Fruit fly (Drosophila melanogaster): ENCODE data around the gene Akt.

Gene Akt

DNA sequence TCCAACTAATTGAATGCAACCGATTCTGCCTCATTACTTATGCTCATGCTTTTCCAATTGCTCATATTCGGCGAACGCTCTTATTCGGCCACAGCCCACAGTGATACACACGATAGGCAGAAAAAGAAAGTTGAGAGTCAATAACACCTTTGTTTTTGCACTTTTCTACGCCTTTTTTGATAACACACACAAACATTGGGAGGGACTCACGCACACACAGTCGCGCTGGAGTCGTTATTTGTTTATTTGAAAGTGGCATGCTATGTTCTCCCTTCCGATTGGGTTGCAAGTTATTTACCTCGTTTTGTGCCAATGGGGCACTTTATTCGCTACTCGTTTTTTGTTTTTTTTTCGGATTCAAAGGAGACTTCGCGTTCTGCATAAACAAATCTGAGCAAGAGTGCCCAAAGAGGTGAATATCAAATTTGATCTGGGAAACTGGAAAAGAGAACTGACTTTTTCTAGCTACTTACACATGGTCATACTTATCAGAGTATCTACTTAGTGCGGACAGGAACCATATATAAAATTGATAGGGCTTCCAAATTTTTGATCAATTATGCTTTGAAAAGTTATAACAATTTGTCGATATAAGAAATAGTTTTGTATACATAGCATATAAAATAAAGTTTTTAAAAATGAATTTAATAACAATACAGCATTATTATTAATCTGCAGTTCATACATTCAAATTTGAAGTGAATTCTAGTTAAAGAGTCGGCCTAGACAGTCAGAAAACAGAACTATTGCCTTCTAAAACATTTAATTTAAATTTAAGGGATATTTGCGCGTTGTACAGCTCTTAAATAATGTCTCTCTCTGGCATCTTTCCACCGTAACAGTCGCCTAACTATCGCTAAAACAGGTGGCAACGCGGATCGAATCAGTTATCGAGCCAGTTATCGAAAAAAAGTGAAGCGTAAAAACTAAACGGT is at the start of gene Akt, which contains the start of gene Mhcl:
Gene Akt (plus strand): TSS at position 896 of the 935 bp plus-strand sequence.
Gene Mhcl (minus strand): TSS at position 429 of the 935 bp plus-strand sequence.
- TF ChIP-seq CG8478 (optimal IDR thresholded peaks at IDR 0.05) (no peak), CTCF (optimal IDR thresholded peaks at IDR 0.05) (peak in 1 of 2 experiments; percentile 40)

DNA sequence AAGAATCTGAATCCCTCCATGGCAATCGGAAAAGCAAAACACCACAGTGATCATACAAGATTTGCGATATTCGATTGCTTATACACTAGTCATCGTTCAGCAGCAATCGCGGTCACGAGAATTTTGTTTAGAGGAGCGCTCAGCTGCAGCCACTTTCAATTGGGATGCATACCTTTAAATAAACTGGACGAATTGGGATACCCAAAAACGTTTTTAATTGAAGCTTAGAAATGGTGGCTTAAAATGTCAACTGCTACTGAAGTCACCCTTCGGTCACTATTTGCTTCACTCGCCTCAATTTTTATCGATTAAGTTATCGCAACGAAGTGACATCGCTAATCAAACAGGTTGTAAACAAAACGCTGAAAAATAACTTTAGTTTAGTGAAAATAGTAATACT is 49.7 kb upstream of the Akt start, which contains the start of the genes IKKbeta and CG5013:
Gene IKKbeta (minus strand): TSS at position 53 of the 400 bp plus-strand sequence.
Gene CG5013 (plus strand): TSS at position 302 of the 400 bp plus-strand sequence.
- TF ChIP-seq CTCF (optimal IDR thresholded peaks at IDR 0.05) (peak in 1 of 2 experiments; percentile 19), CG8478 (optimal IDR thresholded peaks at IDR 0.05) (no peak)

dm6 chr3R:16050621-16051328 is 48.3 kb upstream of the Akt start, which contains the start of gene msps:
Gene msps, plus strand, starts transcription at chr3R:16050801.
- TF ChIP-seq CTCF (optimal IDR thresholded peaks at IDR 0.05) (peak; percentile 2 to 22), CG8478 (optimal IDR thresholded peaks at IDR 0.05) (no peak)

DNA sequence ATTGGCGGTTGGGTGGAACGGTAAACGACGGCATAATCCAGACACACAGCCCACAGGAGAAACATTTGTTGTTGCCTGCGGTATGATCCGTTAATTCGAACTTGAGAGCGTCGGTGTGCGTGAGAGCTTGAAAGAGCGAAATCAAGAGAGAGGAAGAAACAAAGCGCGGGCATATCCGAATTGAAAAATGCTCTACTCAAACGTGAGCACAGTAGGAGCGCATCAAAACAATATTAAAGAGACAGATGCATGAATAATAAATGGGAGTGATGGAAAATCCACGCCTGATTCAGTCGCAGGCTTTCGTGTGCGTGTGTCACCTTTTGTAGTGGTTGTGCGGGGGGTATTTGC is 47.7 kb upstream of the Akt start:
- no peak for TF ChIP-seq CTCF (optimal IDR thresholded peaks at IDR 0.05)
- no peak for TF ChIP-seq CG8478 (optimal IDR thresholded peaks at IDR 0.05)

DNA sequence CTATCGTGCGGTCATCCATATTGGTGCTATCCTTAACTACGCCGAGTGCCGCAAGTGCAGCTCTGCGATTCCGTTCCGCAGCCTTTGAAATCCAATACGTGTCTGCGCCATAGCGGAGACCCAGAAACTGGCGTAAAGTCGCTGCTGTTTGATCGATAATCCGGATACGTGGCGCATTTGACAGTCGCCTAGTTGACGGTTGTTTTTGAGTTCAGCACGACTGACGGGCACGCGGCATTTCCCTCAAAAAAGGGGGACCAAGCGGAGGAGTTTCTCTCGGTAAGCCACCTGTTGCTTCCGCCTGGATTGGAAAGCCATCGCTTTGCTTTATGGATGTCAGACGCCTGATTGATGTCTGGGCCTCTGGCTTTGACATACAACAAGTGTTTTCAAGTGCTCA is 31.5 kb upstream of the Akt start, which contains the start of gene CG10185:
Gene CG10185 (minus strand): TSS at position 101 of the 400 bp plus-strand sequence.
- TF ChIP-seq CG8478 (optimal IDR thresholded peaks at IDR 0.05) = no peak
- TF ChIP-seq CTCF (optimal IDR thresholded peaks at IDR 0.05) = no peak

dm6 chr3R:16069266-16069665 is 29.8 kb upstream of the Akt start:
- TF ChIP-seq CG8478 (optimal IDR thresholded peaks at IDR 0.05) (no peak), CTCF (optimal IDR thresholded peaks at IDR 0.05) (no peak)

DNA sequence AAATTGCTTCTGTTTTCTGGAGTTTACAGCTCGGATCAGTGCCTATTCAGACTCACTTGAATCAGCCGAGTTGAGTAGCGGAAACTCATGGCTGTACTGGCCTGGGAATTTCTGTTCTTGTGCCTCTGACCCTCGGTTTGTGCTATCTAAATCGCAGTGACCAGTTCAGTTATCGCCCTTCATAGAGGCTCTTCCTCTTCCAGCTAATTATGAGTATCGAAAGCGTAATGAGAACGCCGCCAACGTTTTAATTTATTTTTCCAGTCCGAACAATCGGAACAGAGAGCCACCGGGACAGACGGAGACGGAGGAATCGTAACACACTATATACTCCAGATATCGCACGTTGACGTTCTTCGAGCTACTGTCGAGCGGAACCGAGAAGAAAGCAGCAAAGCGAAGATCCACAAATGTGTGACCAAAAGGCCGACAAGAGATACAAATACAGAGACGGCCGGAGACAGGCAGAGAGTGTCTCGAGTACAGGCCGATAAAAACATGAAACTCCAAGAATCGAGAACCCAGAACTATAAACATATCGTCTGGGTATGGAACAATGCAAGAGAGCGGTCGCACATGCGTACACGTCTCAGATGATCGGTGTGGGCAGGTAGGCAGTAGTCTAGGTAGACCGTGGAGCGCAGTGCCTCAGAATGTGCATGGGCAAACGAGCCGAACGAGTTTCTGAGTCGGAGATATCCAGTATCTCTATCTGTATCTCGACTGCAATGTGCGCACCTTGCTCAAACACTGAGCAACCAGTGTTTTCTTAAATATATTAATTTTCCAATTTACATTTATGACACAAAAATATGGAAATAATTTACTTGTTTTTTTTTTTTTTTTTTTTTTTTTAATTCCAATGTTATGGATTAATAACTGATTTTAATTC is 27.1 kb upstream of the Akt start:
- no peak for TF ChIP-seq CG8478 (optimal IDR thresholded peaks at IDR 0.05)
- no peak for TF ChIP-seq CTCF (optimal IDR thresholded peaks at IDR 0.05)

- TF ChIP-seq CG8478 (optimal IDR thresholded peaks at IDR 0.05) (no peak), CTCF (optimal IDR thresholded peaks at IDR 0.05) (no peak)
These were observed 26.5 kb upstream of the Akt start for dm6 chr3R:16072581-16072908.

DNA sequence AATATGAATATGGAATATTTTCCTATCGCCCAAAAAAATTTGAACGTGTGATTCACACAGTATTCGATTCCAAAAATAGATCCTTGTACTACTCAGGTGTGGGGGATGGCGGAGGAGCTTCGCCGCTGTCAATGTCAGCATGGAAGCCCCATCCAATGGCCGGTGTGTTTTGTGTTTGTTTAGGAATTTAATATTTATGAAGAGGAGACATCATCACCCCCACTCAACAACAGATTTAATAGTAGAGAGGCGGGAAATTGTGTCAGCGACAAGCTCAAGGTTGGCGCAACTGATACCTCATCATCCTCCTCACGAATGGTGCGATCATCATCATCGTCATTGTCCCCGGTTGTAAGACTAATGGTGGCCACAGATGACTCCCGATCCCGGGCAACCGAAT is 24.9 kb upstream of the Akt start:
- TF ChIP-seq CG8478 (optimal IDR thresholded peaks at IDR 0.05) (no peak), CTCF (optimal IDR thresholded peaks at IDR 0.05) (no peak)

- TF ChIP-seq CTCF (optimal IDR thresholded peaks at IDR 0.05) (no peak), CG8478 (optimal IDR thresholded peaks at IDR 0.05) (no peak)
These were observed 20.8 kb upstream of the Akt start for dm6 chr3R:16078247-16078646.

- no peak for TF ChIP-seq CG8478 (optimal IDR thresholded peaks at IDR 0.05)
- TF ChIP-seq CTCF (optimal IDR thresholded peaks at IDR 0.05) = no peak
These were observed 18.0 kb upstream of the Akt start, which contains the start of gene CG32855 for dm6 chr3R:16080942-16081589. Gene CG32855, minus strand, starts transcription at chr3R:16080992.

- TF ChIP-seq CTCF (optimal IDR thresholded peaks at IDR 0.05) (no peak), CG8478 (optimal IDR thresholded peaks at IDR 0.05) (no peak)
These were observed 16.6 kb upstream of the Akt start for dm6 chr3R:16082384-16082783.

DNA sequence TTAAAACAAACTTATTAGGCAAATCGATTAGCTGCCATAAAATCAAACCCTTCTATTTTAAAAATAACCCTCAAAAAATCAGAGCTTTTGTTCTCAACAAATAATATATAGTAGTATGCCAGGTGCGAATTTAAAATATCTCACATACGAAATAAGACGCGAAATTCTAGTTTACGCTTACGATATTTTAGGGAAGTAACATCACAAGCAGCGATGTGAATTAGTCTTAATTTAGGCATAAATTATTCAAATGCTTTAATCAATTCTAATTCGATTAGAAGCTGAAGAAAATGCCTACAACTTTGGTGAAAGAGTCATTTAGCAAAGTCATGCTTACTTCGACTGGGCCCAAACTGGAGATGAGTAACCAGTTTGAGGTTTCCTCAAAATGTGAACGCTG is 15.4 kb upstream of the Akt start, which contains the start of gene sxe2:
Gene sxe2 (plus strand): TSS at position 301 of the 400 bp plus-strand sequence.
- TF ChIP-seq CTCF (optimal IDR thresholded peaks at IDR 0.05) (no peak), CG8478 (optimal IDR thresholded peaks at IDR 0.05) (no peak)

Data from S2 (cell line).